Fruit fly (Drosophila melanogaster) whole organism, embryonic: Measurements from ENCODE around the gene CG32767.

Experiments used
- Atf3 ChIP-seq: fragments of 200-800 bp; sonication (Bioruptor generic); optimal IDR thresholded peaks from 3 replicates; lab custom pipeline; 2016; ENCODE audit warnings: missing biosample characterization, missing genetic modification characterization
- Blimp-1 ChIP-seq: fragments of 200-800 bp; sonication (Bioruptor generic); optimal IDR thresholded peaks from 3 replicates; lab custom pipeline; 2018; ENCODE audit warnings: missing biosample characterization, missing genetic modification characterization, mild to moderate bottlenecking, moderate library complexity, missing genetic modification reagents
- CG11093 ChIP-seq: fragments of 200-800 bp; sonication (Bioruptor generic); IDR thresholded peaks from 3 replicates; pipeline ENCODE4 v1.3.6; 2022; ENCODE audit warnings: missing biosample characterization, missing genetic modification characterization
- CG11456 ChIP-seq: fragments of 200-800 bp; sonication (Bioruptor generic); IDR thresholded peaks from 3 replicates; pipeline ENCODE4 v1.3.6; 2022; ENCODE audit warnings: missing biosample characterization, missing genetic modification characterization
- CG11695 ChIP-seq: fragments of 200-800 bp; sonication (Bioruptor generic); IDR thresholded peaks from 3 replicates; pipeline ENCODE4 v1.3.6; 2022; ENCODE audit warnings: missing biosample characterization, missing genetic modification characterization
- CG11723 ChIP-seq: fragments of 200-800 bp; sonication (Bioruptor generic); optimal IDR thresholded peaks from 2 replicates; lab custom pipeline; 2017; ENCODE audit warnings: missing biosample characterization, mild to moderate bottlenecking, missing genetic modification characterization
- CG14860 ChIP-seq: fragments of 200-800 bp; sonication (Bioruptor generic); IDR thresholded peaks from 3 replicates; pipeline ENCODE4 v1.3.6; 2022; ENCODE audit warnings: missing biosample characterization, missing genetic modification characterization; ENCODE audit not compliant: partially characterized antibody
- CG17359 ChIP-seq: fragments of 200-800 bp; sonication (Bioruptor generic); optimal IDR thresholded peaks from 3 replicates; lab custom pipeline; 2018; ENCODE audit warnings: missing biosample characterization, mild to moderate bottlenecking, missing genetic modification characterization, moderate library complexity
- CG17361 ChIP-seq: fragments of 200-800 bp; sonication (Bioruptor generic); IDR thresholded peaks from 3 replicates; pipeline ENCODE4 v1.3.6; 2022; ENCODE audit warnings: missing biosample characterization, missing genetic modification characterization
- CG17829 ChIP-seq: fragments of 200-800 bp; optimal IDR thresholded peaks from 2 replicates; lab custom pipeline; 2019; ENCODE audit warnings: missing biosample characterization, mild to moderate bottlenecking, missing genetic modification characterization, moderate library complexity
- CG2199 ChIP-seq: fragments of 200-800 bp; sonication (Bioruptor generic); IDR thresholded peaks from 3 replicates; pipeline ENCODE4 v1.3.6; 2022; ENCODE audit warnings: missing biosample characterization, missing genetic modification characterization
- CG2678 ChIP-seq: fragments of 200-800 bp; sonication (Bioruptor generic); optimal IDR thresholded peaks from 3 replicates; lab custom pipeline; 2019; ENCODE audit warnings: missing biosample characterization, mild to moderate bottlenecking, missing genetic modification characterization, moderate library complexity
- CG4404 ChIP-seq: fragments of 200-800 bp; sonication (Bioruptor generic); IDR thresholded peaks from 2 replicates; pipeline ENCODE4 v1.3.6; 2022; ENCODE audit warnings: missing biosample characterization, missing genetic modification characterization
- CG7928 ChIP-seq: fragments of 200-800 bp; sonication (Bioruptor generic); optimal IDR thresholded peaks from 2 replicates; lab custom pipeline; 2017; ENCODE audit warnings: missing biosample characterization, mild to moderate bottlenecking, missing genetic modification characterization
- CG8281 ChIP-seq: fragments of 200-800 bp; sonication (Bioruptor generic); optimal IDR thresholded peaks from 2 replicates; lab custom pipeline; 2018; ENCODE audit warnings: missing biosample characterization, mild to moderate bottlenecking, missing genetic modification characterization, moderate library complexity
- CG8924 ChIP-seq: fragments of 200-800 bp; optimal IDR thresholded peaks from 3 replicates; lab custom pipeline; 2019; ENCODE audit warnings: missing biosample characterization, mild to moderate bottlenecking, missing genetic modification characterization, moderate library complexity
- CG9817 ChIP-seq: fragments of 200-800 bp; sonication (Bioruptor generic); optimal IDR thresholded peaks from 2 replicates; lab custom pipeline; 2018; ENCODE audit warnings: missing biosample characterization, mild to moderate bottlenecking, missing genetic modification characterization, moderate library complexity
- CG9876 ChIP-seq: fragments of 200-800 bp; sonication (Bioruptor generic); optimal IDR thresholded peaks from 2 replicates; lab custom pipeline; 2016; ENCODE audit warnings: missing biosample characterization, missing genetic modification characterization
- CoRest ChIP-seq: fragments of 200-800 bp; sonication (Bioruptor generic); optimal IDR thresholded peaks from 3 replicates; lab custom pipeline; 2018; ENCODE audit warnings: missing biosample characterization, mild to moderate bottlenecking, missing genetic modification characterization, moderate library complexity
- CrebB ChIP-seq: fragments of 200-800 bp; sonication (Bioruptor generic); optimal IDR thresholded peaks from 3 replicates; lab custom pipeline; 2018; ENCODE audit warnings: missing biosample characterization, mild to moderate bottlenecking, missing genetic modification characterization
- Dbx ChIP-seq: fragments of 200-800 bp; sonication (Bioruptor generic); IDR thresholded peaks from 3 replicates; pipeline ENCODE4 v1.3.6; 2022; ENCODE audit warnings: missing biosample characterization, missing genetic modification characterization
- Drgx ChIP-seq: fragments of 200-800 bp; sonication (Bioruptor generic); IDR thresholded peaks from 2 replicates; pipeline ENCODE4 v1.3.6; 2022; ENCODE audit warnings: missing biosample characterization, missing genetic modification characterization
- Ets97D ChIP-seq: fragments of 200-800 bp; sonication (Bioruptor generic); optimal IDR thresholded peaks from 3 replicates; lab custom pipeline; 2016; ENCODE audit warnings: missing biosample characterization, missing genetic modification characterization
- Fer1 ChIP-seq: fragments of 200-800 bp; sonication (Bioruptor generic); optimal IDR thresholded peaks from 2 replicates; lab custom pipeline; 2017; ENCODE audit warnings: missing biosample characterization, mild to moderate bottlenecking, missing genetic modification characterization
- Fer3 ChIP-seq: fragments of 200-800 bp; sonication (Bioruptor generic); optimal IDR thresholded peaks from 2 replicates; lab custom pipeline; 2018; ENCODE audit warnings: missing biosample characterization, mild to moderate bottlenecking, missing genetic modification characterization, moderate library complexity
- HLH3B ChIP-seq: fragments of 200-800 bp; sonication (Bioruptor generic); IDR thresholded peaks from 2 replicates; pipeline ENCODE4 v1.3.6; 2022; ENCODE audit warnings: missing biosample characterization, missing genetic modification characterization
- Lim3 ChIP-seq: fragments of 200-800 bp; sonication (Bioruptor generic); IDR thresholded peaks from 2 replicates; pipeline ENCODE4 v1.3.6; 2022; ENCODE audit warnings: missing biosample characterization, missing genetic modification characterization
- NC2β ChIP-seq: fragments of 200-800 bp; sonication (Bioruptor generic); optimal IDR thresholded peaks from 2 replicates; lab custom pipeline; 2016; ENCODE audit warnings: missing biosample characterization, missing genetic modification characterization
- NFAT ChIP-seq: fragments of 200-800 bp; sonication (Bioruptor generic); IDR thresholded peaks from 2 replicates; pipeline ENCODE4 v1.3.6; 2022; ENCODE audit warnings: missing biosample characterization, missing genetic modification characterization
- Ssrp ChIP-seq: fragments of 200-800 bp; sonication (Bioruptor generic); optimal IDR thresholded peaks from 2 replicates; lab custom pipeline; 2018; ENCODE audit warnings: missing biosample characterization, mild to moderate bottlenecking, missing genetic modification characterization, moderate library complexity
- ac ChIP-seq: fragments of 200-800 bp; sonication (Bioruptor generic); optimal IDR thresholded peaks from 3 replicates; lab custom pipeline; 2017; ENCODE audit warnings: missing biosample characterization, mild to moderate bottlenecking, missing genetic modification characterization
- btn ChIP-seq: fragments of 200-800 bp; sonication (Bioruptor generic); optimal IDR thresholded peaks from 2 replicates; lab custom pipeline; 2016; ENCODE audit warnings: missing biosample characterization, missing genetic modification characterization
- caup ChIP-seq: fragments of 200-800 bp; sonication (Bioruptor generic); optimal IDR thresholded peaks from 3 replicates; lab custom pipeline; 2017; ENCODE audit warnings: missing biosample characterization, mild to moderate bottlenecking, missing genetic modification characterization, moderate library complexity; ENCODE audit not compliant: severe bottlenecking
- crp ChIP-seq, 2 experiments: fragments of 200-800 bp; sonication (Bioruptor generic); optimal IDR thresholded peaks; 2 replicates in 1 of 2; 3 replicates in 1 of 2; lab custom pipeline; 2017; ENCODE audit warnings: missing biosample characterization in 2 of 2, missing genetic modification characterization in 2 of 2, mild to moderate bottlenecking in 1 of 2, moderate library complexity in 1 of 2
- cwo ChIP-seq: fragments of 200-800 bp; sonication (Bioruptor generic); optimal IDR thresholded peaks from 3 replicates; lab custom pipeline; 2017; ENCODE audit warnings: missing biosample characterization, missing genetic modification characterization, mild to moderate bottlenecking, moderate library complexity, missing genetic modification reagents
- dmrt11E ChIP-seq: fragments of 200-800 bp; sonication (Bioruptor generic); optimal IDR thresholded peaks from 3 replicates; lab custom pipeline; 2018; ENCODE audit warnings: missing biosample characterization, mild to moderate bottlenecking, missing genetic modification characterization, moderate library complexity
- grau ChIP-seq: fragments of 200-800 bp; optimal IDR thresholded peaks from 3 replicates; lab custom pipeline; 2019; ENCODE audit warnings: missing biosample characterization, mild to moderate bottlenecking, missing genetic modification characterization, moderate library complexity
- lilli ChIP-seq: fragments of 200-800 bp; sonication (Bioruptor generic); optimal IDR thresholded peaks from 3 replicates; lab custom pipeline; 2016; ENCODE audit warnings: missing biosample characterization, missing genetic modification characterization
- org-1 ChIP-seq: fragments of 200-800 bp; sonication (Bioruptor generic); optimal IDR thresholded peaks from 2 replicates; lab custom pipeline; 2017; ENCODE audit warnings: missing biosample characterization, missing genetic modification characterization
- otp ChIP-seq: fragments of 200-800 bp; sonication (Bioruptor generic); IDR thresholded peaks from 3 replicates; pipeline ENCODE4, ENCODE4 v1.3.6; 2022; ENCODE audit warnings: missing biosample characterization, missing genetic modification characterization
- schlank ChIP-seq: fragments of 200-800 bp; sonication (Bioruptor generic); optimal IDR thresholded peaks from 2 replicates; lab custom pipeline; 2018; ENCODE audit warnings: missing biosample characterization, mild to moderate bottlenecking, missing genetic modification characterization
- seq ChIP-seq: fragments of 200-800 bp; sonication (Bioruptor generic); IDR thresholded peaks from 2 replicates; pipeline ENCODE4 v1.3.6; 2022; ENCODE audit warnings: missing biosample characterization, missing genetic modification characterization
- sima ChIP-seq: fragments of 200-800 bp; sonication (Bioruptor generic); optimal IDR thresholded peaks from 2 replicates; lab custom pipeline; 2016; ENCODE audit warnings: missing biosample characterization, missing genetic modification characterization
- slbo ChIP-seq: fragments of 200-800 bp; sonication (Bioruptor generic); IDR thresholded peaks from 2 replicates; pipeline ENCODE4 v1.3.6; 2022; ENCODE audit warnings: missing biosample characterization, missing genetic modification characterization
- sob ChIP-seq: fragments of 200-800 bp; sonication (Bioruptor generic); IDR thresholded peaks from 2 replicates; pipeline ENCODE4 v1.3.6; 2022; ENCODE audit warnings: missing biosample characterization, missing genetic modification characterization
- sr ChIP-seq: fragments of 200-800 bp; sonication (Bioruptor generic); IDR thresholded peaks from 3 replicates; pipeline ENCODE4 v1.3.6; 2022; ENCODE audit warnings: missing biosample characterization, missing genetic modification characterization
- stc ChIP-seq: fragments of 200-800 bp; sonication (Bioruptor generic); IDR thresholded peaks from 2 replicates; pipeline ENCODE4 v1.3.6; 2022; ENCODE audit warnings: missing biosample characterization, missing genetic modification characterization
- tap ChIP-seq: fragments of 200-800 bp; optimal IDR thresholded peaks from 3 replicates; lab custom pipeline; 2019; ENCODE audit warnings: missing biosample characterization, mild to moderate bottlenecking, missing genetic modification characterization, moderate library complexity
- tx ChIP-seq: fragments of 200-800 bp; sonication (Bioruptor generic); optimal IDR thresholded peaks from 2 replicates; lab custom pipeline; 2016; ENCODE audit warnings: missing biosample characterization, missing genetic modification characterization
- unc-4 ChIP-seq: fragments of 200-800 bp; sonication (Bioruptor generic); IDR thresholded peaks from 2 replicates; pipeline ENCODE4 v1.3.6; 2022; ENCODE audit warnings: missing biosample characterization, missing genetic modification characterization; ENCODE audit not compliant: partially characterized antibody
- wor ChIP-seq: fragments of 200-800 bp; sonication (Bioruptor generic); IDR thresholded peaks from 2 replicates; pipeline ENCODE4 v1.3.6; 2022; ENCODE audit warnings: missing biosample characterization, missing genetic modification characterization

Gene CG32767

DNA sequence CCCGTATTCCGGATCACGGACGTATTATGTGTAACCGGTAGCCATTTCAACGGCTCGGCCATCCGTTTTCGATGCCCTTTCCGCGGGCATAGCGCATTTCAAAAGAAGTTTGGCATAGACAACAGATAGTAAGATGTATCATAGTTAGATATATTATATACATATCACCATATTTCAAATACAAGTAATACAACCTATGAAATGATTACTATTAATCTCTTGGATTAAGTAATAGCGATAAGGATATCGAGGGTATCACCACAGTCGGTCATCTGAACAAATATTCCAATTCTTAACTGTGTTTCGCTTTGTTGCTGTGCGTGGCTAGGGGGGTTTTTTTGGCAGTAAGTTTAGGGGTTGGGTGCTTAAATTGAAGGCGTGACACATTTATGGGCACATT lies 11.1 kb upstream of the CG32767 start (continued):
- TF ChIP-seq CrebB (peak; percentile 3), Fer3 (tag; lab: Kevin White, UChicago) (peak; percentile 47), NC2β (GFP tag; lab: Kevin White, UChicago) (no peak), CG11695 (GFP tag; lab: Robert Waterston, UW) (no peak), CG11093 (GFP tag; lab: Robert Waterston, UW) (no peak), schlank (tag; lab: Kevin White, UChicago) (no peak), CG8281 (no peak), CG9876 (GFP tag; lab: Kevin White, UChicago) (no peak), CG17361 (GFP tag; lab: Robert Waterston, UW) (0 out of 3 replicates have a peak, but pooled peaks have one; percentile 37), seq (no peak), tap (tag; lab: Kevin White, UChicago) (peak; percentile 24), HLH3B (GFP tag; lab: Robert Waterston, UW) (no peak), CG17829 (tag; lab: Kevin White, UChicago) (peak; percentile 35), wor (no peak), sima (GFP tag; lab: Kevin White, UChicago) (no peak), Blimp-1 (peak; percentile 42), lilli (GFP tag; lab: Kevin White, UChicago) (peak; percentile 21), grau (tag; lab: Kevin White, UChicago) (peak; percentile 60), Fer1 (peak; percentile 62), CG11723 (GFP tag; lab: Kevin White, UChicago) (no peak), slbo (GFP tag; lab: Robert Waterston, UW) (peak; percentile 46; the same call in 1 of the 2 replicates), Dbx (GFP tag; lab: Robert Waterston, UW) (0 out of 3 replicates have a peak, but pooled peaks have one; percentile 7), ac (no peak), dmrt11E (tag; lab: Kevin White, UChicago) (peak; percentile 25), CG2678 (peak; percentile 73), CG11456 (GFP tag; lab: Robert Waterston, UW) (no peak), org-1 (GFP tag; lab: Kevin White, UChicago) (peak; percentile 34), CG8924 (tag; lab: Kevin White, UChicago) (peak; percentile 26), Drgx (GFP tag; lab: Robert Waterston, UW) (no peak), sob (GFP tag; lab: Robert Waterston, UW) (no peak), CG14860 (no peak), sr (GFP tag; lab: Robert Waterston, UW) (no peak), Ets97D (GFP tag; lab: Kevin White, UChicago) (no peak), CG9817 (tag; lab: Kevin White, UChicago) (peak; percentile 14), CG7928 (no peak), cwo (GFP tag; lab: Kevin White, UChicago) (peak; percentile 35), crp (GFP tag; optimal IDR thresholded peaks at IDR 0.05; lab: Kevin White, UChicago) (no peak), tx (GFP tag; lab: Kevin White, UChicago) (no peak), Lim3 (GFP tag; lab: Robert Waterston, UW) (no peak), caup (GFP tag; lab: Kevin White, UChicago) (peak; percentile 26), CG2199 (GFP tag; lab: Robert Waterston, UW) (no peak), btn (GFP tag; lab: Kevin White, UChicago) (no peak), CG4404 (GFP tag; lab: Robert Waterston, UW) (no peak), Ssrp (tag; lab: Kevin White, UChicago) (peak; percentile 9), unc-4 (GFP tag; lab: Robert Waterston, UW) (no peak), CoRest (peak; percentile 51), NFAT (GFP tag; lab: Robert Waterston, UW) (no peak), stc (no peak), otp (no peak), Atf3 (no peak), CG17359 (tag; lab: Kevin White, UChicago) (peak; percentile 42)
